Fruit fly (Drosophila melanogaster): ENCODE data around the gene eIF2Bbeta.

The eIF2Bbeta gene

DNA sequence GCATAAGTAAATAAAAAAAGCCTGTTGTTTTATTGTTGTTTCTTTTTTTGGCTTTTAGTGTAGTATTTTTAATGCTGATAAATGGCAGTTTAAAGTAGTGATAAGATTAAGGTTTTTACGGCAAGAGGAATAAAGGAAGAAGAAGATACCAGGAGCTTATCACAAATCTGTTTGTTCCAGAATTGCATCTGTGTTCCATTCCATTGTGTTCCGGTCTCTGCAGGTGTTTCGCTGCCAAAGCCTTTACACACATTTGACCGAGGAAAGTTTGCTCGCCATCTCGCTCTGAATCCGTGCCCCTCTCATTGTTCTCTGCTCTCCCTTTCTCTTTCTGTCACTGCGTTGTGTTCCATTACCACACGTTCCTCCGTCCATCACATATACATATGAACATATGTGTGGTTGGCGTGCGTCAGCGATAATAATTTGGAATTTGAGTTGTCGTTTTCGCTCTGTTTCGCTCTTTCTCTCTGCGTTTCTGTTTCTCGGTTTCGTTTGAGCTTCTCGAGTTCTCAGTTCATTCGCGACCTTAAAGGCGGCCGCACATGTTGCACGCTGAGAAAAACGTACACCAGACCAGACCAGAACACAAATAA lies 46.0 kb upstream of the eIF2Bbeta start (continued):
- TF ChIP-seq sr (GFP tag; IDR thresholded peaks at IDR 0.05) (no peak), CG18599 (GFP tag; optimal IDR thresholded peaks at IDR 0.05) (peak; percentile 39), CG16863 (GFP tag; optimal IDR thresholded peaks at IDR 0.05) (no peak), gro (GFP tag; optimal IDR thresholded peaks at IDR 0.05) (peak; percentile 22), CG8290 (GFP tag; optimal IDR thresholded peaks at IDR 0.05) (peak; percentile 32), CG8290 (tag; optimal IDR thresholded peaks at IDR 0.05) (no peak), CG43689 (GFP tag; IDR thresholded peaks at IDR 0.05) (no peak), Scr (GFP tag; IDR thresholded peaks at IDR 0.05; ENCODE audit: partially characterized antibody) (0 out of 2 replicates have a peak, but pooled peaks have one; percentile 17), Ada2b (GFP tag; IDR thresholded peaks at IDR 0.05) (no peak), CG11560 (tag; IDR thresholded peaks at IDR 0.05) (no peak), CG6689 (GFP tag; IDR thresholded peaks at IDR 0.05) (no peak), CG6654 (GFP tag; optimal IDR thresholded peaks at IDR 0.05) (no peak), sd (tag; optimal IDR thresholded peaks at IDR 0.05) (peak; percentile 73), fru (optimal IDR thresholded peaks at IDR 0.05) (no peak), Poxn (GFP tag; IDR thresholded peaks at IDR 0.05) (no peak), CG4404 (GFP tag; IDR thresholded peaks at IDR 0.05) (no peak), Doc2 (GFP tag; IDR thresholded peaks at IDR 0.05) (no peak), sug (tag; optimal IDR thresholded peaks at IDR 0.05) (peak; percentile 65), CG17359 (tag; optimal IDR thresholded peaks at IDR 0.05) (no peak), CG1832 (GFP tag; optimal IDR thresholded peaks at IDR 0.05) (peak; percentile 58), CG11723 (GFP tag; optimal IDR thresholded peaks at IDR 0.05) (no peak), jing (GFP tag; optimal IDR thresholded peaks at IDR 0.05) (no peak), HmgZ (tag; optimal IDR thresholded peaks at IDR 0.05) (peak; percentile 12), ase (GFP tag; IDR thresholded peaks at IDR 0.05) (no peak), mld (GFP tag; IDR thresholded peaks at IDR 0.05; ENCODE audit: partially characterized antibody) (no peak), CG1792 (GFP tag; optimal IDR thresholded peaks at IDR 0.05) (no peak), Dip3 (GFP tag; optimal IDR thresholded peaks at IDR 0.05) (no peak), CG11456 (GFP tag; IDR thresholded peaks at IDR 0.05) (no peak)

DNA sequence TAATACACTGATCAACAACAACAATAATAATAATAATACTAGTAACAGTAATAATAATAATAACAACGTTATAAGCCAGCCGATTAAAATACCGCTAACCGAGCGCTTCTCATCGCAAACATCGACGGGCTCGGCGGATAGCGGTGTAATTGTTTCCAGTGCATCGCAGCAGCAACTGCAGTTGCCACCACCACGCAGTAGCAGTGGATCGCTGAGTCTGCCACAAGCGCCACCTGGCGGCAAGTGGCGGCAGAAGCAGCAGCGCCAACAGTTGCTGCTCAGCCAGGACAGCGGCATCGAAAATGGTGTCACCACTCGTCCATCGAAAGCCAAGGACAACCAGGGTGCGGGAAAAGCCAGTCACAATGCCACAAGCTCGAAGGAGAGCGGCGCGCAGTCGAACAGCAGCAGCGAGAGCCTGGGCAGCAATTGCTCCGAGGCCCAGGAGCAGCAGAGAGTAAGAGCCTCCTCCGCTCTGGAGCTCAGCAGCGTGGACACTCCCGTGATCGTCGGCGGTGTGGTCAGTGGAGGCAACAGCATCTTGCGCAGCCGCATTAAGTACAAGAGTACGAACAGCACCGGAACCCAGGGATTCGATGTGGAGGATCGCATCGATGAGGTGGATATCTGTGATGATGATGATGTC lies 44.8 kb upstream of the eIF2Bbeta start:
- TF ChIP-seq CG18619 (GFP tag; optimal IDR thresholded peaks at IDR 0.05): no peak
- TF ChIP-seq Deaf1 (tag; optimal IDR thresholded peaks at IDR 0.05): no peak
- no peak for TF ChIP-seq knrl (GFP tag; IDR thresholded peaks at IDR 0.05; ENCODE audit: partially characterized antibody)
- TF ChIP-seq CG3163 (GFP tag; optimal IDR thresholded peaks at IDR 0.05): no peak
- TF ChIP-seq Chrac-16 (GFP tag; optimal IDR thresholded peaks at IDR 0.05): no peak
- TF ChIP-seq Ets97D (GFP tag; optimal IDR thresholded peaks at IDR 0.05): no peak
- TF ChIP-seq CG10267 (tag; optimal IDR thresholded peaks at IDR 0.05): no peak
- TF ChIP-seq Awh (GFP tag; IDR thresholded peaks at IDR 0.05): no peak
- TF ChIP-seq ci (GFP tag; IDR thresholded peaks at IDR 0.05): peak; percentile 61; the same call in 2 of the 3 replicates
- TF ChIP-seq dmrt11E (tag; optimal IDR thresholded peaks at IDR 0.05): no peak
- no peak for TF ChIP-seq emc (GFP tag; optimal IDR thresholded peaks at IDR 0.05)
- no peak for TF ChIP-seq CG17568 (GFP tag; optimal IDR thresholded peaks at IDR 0.05)
- no peak for TF ChIP-seq peb (GFP tag; IDR thresholded peaks at IDR 0.05)
- no peak for TF ChIP-seq nerfin-1 (tag; optimal IDR thresholded peaks at IDR 0.05)
- no peak for TF ChIP-seq pan (optimal IDR thresholded peaks at IDR 0.05)
- no peak for TF ChIP-seq pan (GFP tag; optimal IDR thresholded peaks at IDR 0.05 in 1 of 2, IDR thresholded peaks at IDR 0.05 in 1 of 2)
- TF ChIP-seq nom (GFP tag; optimal IDR thresholded peaks at IDR 0.05): peak; percentile 23
- TF ChIP-seq wor (GFP tag; IDR thresholded peaks at IDR 0.05): no peak
- TF ChIP-seq CG17385 (GFP tag; optimal IDR thresholded peaks at IDR 0.05): no peak
- TF ChIP-seq Dref (GFP tag; IDR thresholded peaks at IDR 0.05): no peak
- no peak for TF ChIP-seq CHES-1-like (GFP tag; optimal IDR thresholded peaks at IDR 0.05)
- no peak for TF ChIP-seq ap (GFP tag; IDR thresholded peaks at IDR 0.05)
- no peak for TF ChIP-seq ash1 (GFP tag; optimal IDR thresholded peaks at IDR 0.05)
- no peak for TF ChIP-seq Eip74EF (GFP tag; optimal IDR thresholded peaks at IDR 0.05)
